Worm (Caenorhabditis elegans): Measurements from ENCODE around the gene C16D2.1.

DNA sequence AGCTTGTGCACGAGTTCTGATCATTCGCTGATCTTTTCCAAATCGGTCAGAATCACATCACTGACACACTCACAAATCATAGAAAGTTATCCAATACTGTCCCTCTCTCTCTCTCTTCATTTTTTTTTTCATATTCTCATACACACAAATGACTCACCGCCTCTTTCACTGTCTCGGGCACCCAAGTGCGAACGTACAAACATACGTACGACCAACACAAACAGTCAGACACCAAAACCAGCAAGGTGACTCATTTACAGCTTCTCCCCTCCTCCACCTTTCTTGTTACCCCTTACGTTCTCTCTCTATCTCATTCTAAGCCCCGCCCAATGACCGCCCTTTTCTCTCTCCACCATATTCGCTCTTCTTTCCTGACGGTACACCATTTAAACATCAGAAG is 4.5 kb upstream of the C16D2.1 start:
- no peak for TF ChIP-seq fkh-10 (GFP tag; optimal IDR thresholded peaks at IDR 0.05)
- TF ChIP-seq ztf-16 (tag; optimal IDR thresholded peaks at IDR 0.05): no peak

Measured in whole organism, late embryonic.